Worm (Caenorhabditis elegans) whole organism, L1 larva: ENCODE results near the gene T13B5.9.

Source experiments
- lsy-2 ChIP-seq, 2 experiments: fragments of 150-350 bp; optimal IDR thresholded peaks; 2 replicates each; lab custom pipeline; 2014; ENCODE audit warnings: missing biosample characterization in 2 of 2, missing genetic modification characterization in 2 of 2
- mdl-1 ChIP-seq, 2 experiments: fragments of 150-350 bp; optimal IDR thresholded peaks; 2 replicates each; lab custom pipeline; 2014 to 2017; ENCODE audit warnings: missing biosample characterization in 2 of 2, missing genetic modification characterization in 2 of 2, inconsistent platforms in 1 of 2
- nhr-28 ChIP-seq: fragments of 150-350 bp; optimal IDR thresholded peaks from 2 replicates; lab custom pipeline; 2014; ENCODE audit warnings: missing biosample characterization, missing genetic modification characterization
- snpc-4 ChIP-seq: fragments of 150-350 bp; optimal IDR thresholded peaks from 2 replicates; lab custom pipeline; 2014; ENCODE audit warnings: missing biosample characterization, missing genetic modification characterization
- unc-86 ChIP-seq: sonication (generic microtip); optimal IDR thresholded peaks from 2 replicates; lab custom pipeline; 2016; ENCODE audit warnings: missing genetic modification characterization, missing compliant biosample characterization

- no peak for TF ChIP-seq lsy-2 (tag; optimal IDR thresholded peaks at IDR 0.05; lab: Kevin White, UChicago)
- no peak for TF ChIP-seq snpc-4 (tag; lab: Kevin White, UChicago)
- TF ChIP-seq unc-86 = no peak
- no peak for TF ChIP-seq nhr-28 (tag; lab: Kevin White, UChicago)
- TF ChIP-seq mdl-1 (tag; optimal IDR thresholded peaks at IDR 0.05; lab: Kevin White, UChicago) = no peak
Measured at ce11 chrII:1070875-1071274, 33.4 kb downstream of the T13B5.9 start, which contains the start of gene K02E7.12.
